Worm (Caenorhabditis elegans): ENCODE results near the gene ard-1.

- TF ChIP-seq nhr-11 (tag; optimal IDR thresholded peaks at IDR 0.05) (no peak), ama-1 (optimal IDR thresholded peaks at IDR 0.05) (no peak), ztf-11 (tag; optimal IDR thresholded peaks at IDR 0.05) (no peak), lin-39 (tag; optimal IDR thresholded peaks at IDR 0.05) (no peak), dmd-4 (tag; optimal IDR thresholded peaks at IDR 0.05) (no peak), elt-1 (tag; optimal IDR thresholded peaks at IDR 0.05) (no peak), lin-11 (tag; optimal IDR thresholded peaks at IDR 0.05) (no peak), egl-27 (tag; optimal IDR thresholded peaks at IDR 0.05) (no peak)
Measured at ce11 chrIV:11101383-11101782, 29.7 kb upstream of the ard-1 start, which contains the start of gene srlf-18.
